Fruit fly (Drosophila melanogaster): ENCODE data around the gene CG7573.
A peak's percentile ranks its signal among the peaks of the same experiment; 100 is the strongest.

- peak; percentile 83 to 88 for TF ChIP-seq Pdp1 (GFP tag; optimal IDR thresholded peaks at IDR 0.05)
- peak; percentile 94 for TF ChIP-seq Mrtf (GFP tag; IDR thresholded peaks at IDR 0.05)
- peak; percentile 84 for TF ChIP-seq toy (GFP tag; IDR thresholded peaks at IDR 0.05)
- TF ChIP-seq Elba2 (GFP tag; optimal IDR thresholded peaks at IDR 0.05), result no peak
- TF ChIP-seq pfk (GFP tag; optimal IDR thresholded peaks at IDR 0.05), result no peak
- TF ChIP-seq gcm2 (GFP tag; optimal IDR thresholded peaks at IDR 0.05), result peak; percentile 73
- TF ChIP-seq gsb (GFP tag; IDR thresholded peaks at IDR 0.05), result peak; percentile 78
- TF ChIP-seq lbe (GFP tag; optimal IDR thresholded peaks at IDR 0.05), result peak; percentile 74
- peak; percentile 35 for TF ChIP-seq kni (GFP tag; optimal IDR thresholded peaks at IDR 0.05)
- peak; percentile 78 for TF ChIP-seq BtbVII (GFP tag; optimal IDR thresholded peaks at IDR 0.05)
- TF ChIP-seq CG16779 (GFP tag; IDR thresholded peaks at IDR 0.05), result peak; percentile 75
- no peak for TF ChIP-seq pzg (GFP tag; optimal IDR thresholded peaks at IDR 0.05)
- TF ChIP-seq CG11695 (GFP tag; IDR thresholded peaks at IDR 0.05), result peak; percentile 99
- peak; percentile 71 for TF ChIP-seq CG5180 (GFP tag; optimal IDR thresholded peaks at IDR 0.05)
Measured at dm6 chr3L:11318532-11319170, 7.1 kb downstream of the CG7573 start.

Data from whole organism, embryonic.